Worm (Caenorhabditis elegans) whole organism, late embryonic: ENCODE measurements around the gene C43D7.8.

ENCODE experiments used
- C38D4.7 ChIP-seq: fragments of 200-800 bp; sonication (Bioruptor generic); optimal IDR thresholded peaks from 2 replicates; lab custom pipeline; 2018; ENCODE audit warnings: mild to moderate bottlenecking, missing genetic modification characterization, moderate library complexity, missing compliant biosample characterization
- K02D7.2 ChIP-seq: sonication (generic microtip); optimal IDR thresholded peaks from 2 replicates; lab custom pipeline; 2017; ENCODE audit warnings: mild to moderate bottlenecking, missing genetic modification characterization, missing compliant biosample characterization
- T23F11.4 ChIP-seq: fragments of 200-800 bp; sonication (Bioruptor generic); optimal IDR thresholded peaks from 2 replicates; lab custom pipeline; 2018; ENCODE audit warnings: mild to moderate bottlenecking, missing genetic modification characterization, missing compliant biosample characterization
- Y22D7AL.16 ChIP-seq: sonication (generic microtip); optimal IDR thresholded peaks from 2 replicates; lab custom pipeline; 2016; ENCODE audit warnings: missing genetic modification characterization, missing compliant biosample characterization
- ama-1 ChIP-seq: fragments of 150-350 bp; optimal IDR thresholded peaks from 2 replicates; lab custom pipeline; 2014
- ceh-18 ChIP-seq: sonication (generic microtip); optimal IDR thresholded peaks from 2 replicates; lab custom pipeline; 2016; ENCODE audit warnings: missing genetic modification characterization, missing compliant biosample characterization
- ceh-30 ChIP-seq: fragments of 150-350 bp; optimal IDR thresholded peaks from 2 replicates; lab custom pipeline; 2014; ENCODE audit warnings: missing biosample characterization, missing genetic modification characterization
- ceh-34 ChIP-seq: sonication (generic microtip); optimal IDR thresholded peaks from 2 replicates; lab custom pipeline; 2016; ENCODE audit warnings: mild to moderate bottlenecking, missing genetic modification characterization, missing compliant biosample characterization
- ceh-45 ChIP-seq: fragments of 200-800 bp; sonication (Bioruptor generic); IDR thresholded peaks from 2 replicates; pipeline ENCODE4 v1.3.6; 2022; ENCODE audit warnings: missing genetic modification reagents, missing genetic modification characterization, missing compliant biosample characterization
- ceh-48 ChIP-seq: sonication (generic microtip); optimal IDR thresholded peaks from 2 replicates; lab custom pipeline; 2016; ENCODE audit warnings: missing genetic modification characterization, inconsistent platforms, missing compliant biosample characterization
- ceh-6 ChIP-seq: fragments of 200-800 bp; sonication (Bioruptor generic); optimal IDR thresholded peaks from 2 replicates; lab custom pipeline; 2018; ENCODE audit warnings: mild to moderate bottlenecking, missing genetic modification characterization, missing compliant biosample characterization
- ceh-9 ChIP-seq: sonication (generic microtip); optimal IDR thresholded peaks from 2 replicates; lab custom pipeline; 2016; ENCODE audit warnings: mild to moderate bottlenecking, missing genetic modification characterization, inconsistent platforms, missing compliant biosample characterization
- che-1 ChIP-seq: sonication (generic microtip); optimal IDR thresholded peaks from 2 replicates; lab custom pipeline; 2016; ENCODE audit warnings: mild to moderate bottlenecking, missing genetic modification characterization, missing compliant biosample characterization
- dmd-4 ChIP-seq: sonication (generic microtip); optimal IDR thresholded peaks from 2 replicates; lab custom pipeline; 2016; ENCODE audit warnings: borderline replicate concordance, missing genetic modification characterization, missing compliant biosample characterization
- elt-2 ChIP-seq: sonication (generic microtip); optimal IDR thresholded peaks from 2 replicates; lab custom pipeline; 2016; ENCODE audit warnings: missing genetic modification reagents, missing genetic modification characterization, missing compliant biosample characterization
- elt-4 ChIP-seq: sonication (generic microtip); optimal IDR thresholded peaks from 2 replicates; lab custom pipeline; 2016; ENCODE audit warnings: missing genetic modification characterization, missing compliant biosample characterization
- ets-4 ChIP-seq: sonication (generic microtip); optimal IDR thresholded peaks from 2 replicates; lab custom pipeline; 2016; ENCODE audit warnings: missing genetic modification characterization, missing compliant biosample characterization
- fax-1 ChIP-seq: sonication (generic microtip); optimal IDR thresholded peaks from 2 replicates; lab custom pipeline; 2016; ENCODE audit warnings: missing genotype, missing genetic modification characterization, missing compliant biosample characterization
- fkh-10 ChIP-seq: fragments of 150-350 bp; optimal IDR thresholded peaks from 2 replicates; lab custom pipeline; 2014; ENCODE audit warnings: missing biosample characterization, missing genetic modification reagents, missing genetic modification characterization
- gmeb-2 ChIP-seq: sonication (generic microtip); optimal IDR thresholded peaks from 2 replicates; lab custom pipeline; 2016; ENCODE audit warnings: missing genetic modification characterization, inconsistent platforms, missing compliant biosample characterization
- hlh-13 ChIP-seq: fragments of 200-800 bp; sonication (Bioruptor generic); optimal IDR thresholded peaks from 2 replicates; lab custom pipeline; 2018; ENCODE audit warnings: mild to moderate bottlenecking, missing genetic modification characterization, missing compliant biosample characterization
- hlh-6 ChIP-seq: sonication (generic microtip); optimal IDR thresholded peaks from 2 replicates; lab custom pipeline; 2016; ENCODE audit warnings: missing genotype, missing genetic modification characterization, missing compliant biosample characterization
- lin-11 ChIP-seq: fragments of 200-800 bp; sonication (Bioruptor generic); optimal IDR thresholded peaks from 2 replicates; lab custom pipeline; 2018; ENCODE audit warnings: mild to moderate bottlenecking, missing genetic modification characterization, missing compliant biosample characterization
- nfya-1 ChIP-seq: sonication (generic microtip); optimal IDR thresholded peaks from 2 replicates; lab custom pipeline; 2017; ENCODE audit warnings: missing genetic modification characterization, mild to moderate bottlenecking, missing compliant biosample characterization, antibody characterized with exemption, moderate library complexity
- nhr-232 ChIP-seq: sonication (generic microtip); optimal IDR thresholded peaks from 2 replicates; lab custom pipeline; 2016; ENCODE audit warnings: missing genetic modification characterization, missing compliant biosample characterization
- pax-1 ChIP-seq: fragments of 150-350 bp; optimal IDR thresholded peaks from 2 replicates; lab custom pipeline; 2014; ENCODE audit warnings: missing biosample characterization, missing genetic modification characterization
- pha-2 ChIP-seq: sonication (generic microtip); optimal IDR thresholded peaks from 2 replicates; lab custom pipeline; 2017; ENCODE audit warnings: mild to moderate bottlenecking, missing genetic modification characterization, missing compliant biosample characterization
- pqm-1 ChIP-seq: sonication (generic microtip); optimal IDR thresholded peaks from 2 replicates; lab custom pipeline; 2016; ENCODE audit warnings: missing genetic modification characterization, missing compliant biosample characterization
- pros-1 ChIP-seq: fragments of 150-350 bp; optimal IDR thresholded peaks from 2 replicates; lab custom pipeline; 2014; ENCODE audit warnings: missing biosample characterization, missing genetic modification reagents, missing genetic modification characterization
- ref-2 ChIP-seq: sonication (generic microtip); optimal IDR thresholded peaks from 2 replicates; lab custom pipeline; 2016; ENCODE audit warnings: missing genetic modification characterization, missing compliant biosample characterization
- rnt-1 ChIP-seq: sonication (generic microtip); optimal IDR thresholded peaks from 2 replicates; lab custom pipeline; 2016; ENCODE audit warnings: missing genetic modification characterization, missing compliant biosample characterization
- sdc-2 ChIP-seq: sonication (generic microtip); optimal IDR thresholded peaks from 2 replicates; lab custom pipeline; 2016; ENCODE audit warnings: missing genotype, missing genetic modification characterization, missing compliant biosample characterization
- syd-9 ChIP-seq: sonication (generic microtip); optimal IDR thresholded peaks from 2 replicates; lab custom pipeline; 2016; ENCODE audit warnings: mild to moderate bottlenecking, missing genetic modification characterization, moderate library complexity, missing compliant biosample characterization
- tbx-2 ChIP-seq: sonication (generic microtip); optimal IDR thresholded peaks from 2 replicates; lab custom pipeline; 2016; ENCODE audit warnings: missing genetic modification characterization, missing compliant biosample characterization
- ttx-3 ChIP-seq: sonication (generic microtip); optimal IDR thresholded peaks from 2 replicates; lab custom pipeline; 2016; ENCODE audit warnings: missing genetic modification reagents, missing genetic modification characterization, missing compliant biosample characterization
- unc-3 ChIP-seq, 2 experiments: fragments of 200-800 bp in 1 of 2; sonication (Bioruptor generic) in 1 of 2; sonication (generic microtip) in 1 of 2; conservative IDR thresholded peaks in 1 of 2; optimal IDR thresholded peaks in 1 of 2; 2 replicates each; pipeline versions ENCODE4 v1.3.6 to Lab custom; 2016 to 2022; ENCODE audit warnings: missing compliant biosample characterization in 2 of 2, missing genetic modification characterization in 2 of 2, missing genetic modification reagents in 1 of 2
- unc-42 ChIP-seq: sonication (generic microtip); optimal IDR thresholded peaks from 2 replicates; lab custom pipeline; 2016; ENCODE audit warnings: missing genotype, missing genetic modification characterization, missing compliant biosample characterization
- unc-55 ChIP-seq: sonication (generic microtip); optimal IDR thresholded peaks from 2 replicates; lab custom pipeline; 2017; ENCODE audit warnings: missing biosample characterization, missing genetic modification reagents, missing genetic modification characterization
- unc-86 ChIP-seq: sonication (generic microtip); optimal IDR thresholded peaks from 2 replicates; lab custom pipeline; 2016; ENCODE audit warnings: missing genetic modification characterization, missing compliant biosample characterization
- zip-5 ChIP-seq: sonication (generic microtip); optimal IDR thresholded peaks from 2 replicates; lab custom pipeline; 2016; ENCODE audit warnings: missing genetic modification characterization, missing compliant biosample characterization
- ztf-16 ChIP-seq: sonication (generic microtip); optimal IDR thresholded peaks from 2 replicates; lab custom pipeline; 2017; ENCODE audit warnings: missing genetic modification characterization, missing compliant biosample characterization

The C43D7.8 gene

DNA sequence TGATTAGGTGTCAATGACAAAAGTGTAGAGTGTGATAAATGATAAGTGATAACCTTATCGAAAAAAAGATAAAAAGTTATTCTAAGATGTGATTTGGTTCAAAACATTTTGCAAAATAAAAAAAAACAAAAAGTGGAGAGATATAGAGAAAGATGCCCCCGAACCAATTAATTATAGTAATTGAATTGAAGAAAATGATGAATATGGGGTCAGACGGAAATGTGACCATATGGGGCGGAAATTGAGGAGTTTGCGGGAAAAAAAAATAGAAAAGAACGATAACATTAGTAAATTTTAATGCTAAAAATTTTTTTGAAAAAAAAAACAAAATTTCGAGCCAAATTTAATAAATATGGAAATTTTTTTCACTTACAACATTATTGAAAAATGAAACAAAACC, 43.2 kb upstream of the C43D7.8 start:
- no peak for TF ChIP-seq ets-4 (tag; lab: Kevin White, UChicago)
- no peak for TF ChIP-seq fkh-10 (GFP tag; lab: Kevin White, UChicago)
- TF ChIP-seq K02D7.2 (tag; lab: Kevin White, UChicago), result no peak
- peak; percentile 56 for TF ChIP-seq elt-2 (tag; lab: Kevin White, UChicago)
- TF ChIP-seq unc-42 (tag; lab: Kevin White, UChicago), result peak; percentile 54
- no peak for TF ChIP-seq zip-5 (tag; lab: Kevin White, UChicago)
- TF ChIP-seq C38D4.7 (GFP tag; lab: Kevin White, UChicago), result no peak
- no peak for TF ChIP-seq ceh-9
- TF ChIP-seq che-1, result no peak
- no peak for TF ChIP-seq tbx-2 (tag; lab: Kevin White, UChicago)
- TF ChIP-seq hlh-13 (GFP tag; lab: Kevin White, UChicago), result no peak
- TF ChIP-seq pha-2 (tag; lab: Kevin White, UChicago), result no peak
- TF ChIP-seq, all 69 proteins: peak for 2

DNA sequence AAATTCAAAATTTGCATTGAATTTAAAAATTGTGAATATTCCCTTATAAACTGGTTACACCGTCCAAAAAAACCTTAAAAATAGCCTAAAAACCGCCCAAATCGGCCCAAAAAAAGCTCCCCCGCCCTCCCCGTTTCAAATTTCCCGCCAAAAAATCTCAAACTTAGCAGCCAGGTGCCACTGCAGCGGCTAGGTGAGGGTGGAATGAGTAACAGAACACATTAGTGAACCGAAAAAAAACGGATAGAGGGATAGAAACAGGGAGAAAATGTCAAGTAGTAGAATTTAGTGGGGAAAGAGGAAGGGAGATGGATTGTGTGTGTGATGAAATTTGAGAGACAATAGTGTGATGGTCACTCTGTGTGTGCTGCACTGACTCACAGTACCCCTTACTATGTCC, 40.7 kb upstream of the C43D7.8 start:
- TF ChIP-seq ceh-6 (GFP tag; lab: Kevin White, UChicago) (no peak), ref-2 (tag; lab: Kevin White, UChicago) (no peak), ztf-16 (tag; lab: Kevin White, UChicago) (no peak), unc-3 (GFP tag; conservative IDR thresholded peaks at IDR 0.05; lab: Robert Waterston, UW) (no peak), unc-3 (tag; optimal IDR thresholded peaks at IDR 0.05; lab: Kevin White, UChicago) (no peak), gmeb-2 (tag; lab: Kevin White, UChicago) (no peak), ceh-45 (GFP tag; lab: Robert Waterston, UW) (no peak), pha-2 (tag; lab: Kevin White, UChicago) (no peak), ceh-34 (tag; lab: Kevin White, UChicago) (no peak), rnt-1 (tag; lab: Kevin White, UChicago) (no peak), elt-4 (tag; lab: Kevin White, UChicago) (no peak)
- TF ChIP-seq, all 69 proteins: peak for 0

DNA sequence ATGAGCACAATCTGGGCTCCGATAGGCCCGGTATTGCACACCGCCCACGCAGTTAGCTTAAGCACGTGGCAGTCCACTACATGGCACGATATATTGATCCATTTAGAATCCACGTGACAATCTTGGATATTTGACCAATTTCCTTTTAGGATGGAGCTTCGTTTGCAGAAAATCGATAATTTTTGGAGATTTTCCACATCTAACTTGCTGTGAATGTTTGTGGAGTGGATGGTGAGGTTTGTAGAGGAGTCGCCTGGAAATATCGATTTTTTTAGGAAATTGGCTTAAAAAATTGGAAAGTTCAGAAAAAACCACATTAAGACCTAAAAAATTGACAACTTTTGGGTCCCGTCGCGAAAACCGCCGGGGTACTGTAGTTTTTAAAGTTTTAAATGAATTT, 26.0 kb upstream of the C43D7.8 start:
- TF ChIP-seq nhr-232 (tag; lab: Kevin White, UChicago), result no peak
- no peak for TF ChIP-seq ttx-3 (tag; lab: Kevin White, UChicago)
- no peak for TF ChIP-seq pax-1 (tag; lab: Kevin White, UChicago)
- no peak for TF ChIP-seq T23F11.4
- no peak for TF ChIP-seq K02D7.2 (tag; lab: Kevin White, UChicago)
- no peak for TF ChIP-seq pqm-1 (tag; lab: Kevin White, UChicago)
- no peak for TF ChIP-seq ceh-30 (tag; lab: Kevin White, UChicago)
- peak; percentile 11 for TF ChIP-seq ceh-48 (tag; lab: Kevin White, UChicago)

DNA sequence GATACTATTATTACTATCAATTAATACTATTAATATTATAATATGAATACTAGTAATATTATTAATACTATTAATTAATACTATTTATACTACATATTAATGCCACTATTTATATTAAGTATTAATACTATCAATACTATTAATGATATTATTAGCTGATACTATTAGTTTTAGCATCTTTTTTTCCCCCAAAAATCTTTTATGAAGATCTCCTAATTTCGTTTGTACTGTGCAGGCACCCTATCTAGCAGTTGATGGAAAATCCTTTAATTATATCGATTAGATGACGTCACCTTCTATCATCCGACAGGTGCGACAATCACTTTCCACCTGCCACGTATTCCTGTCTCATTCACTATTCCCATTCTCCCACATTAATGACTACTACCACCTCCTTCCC, 18.0 kb upstream of the C43D7.8 start, which contains the start of gene fbxb-65:
Gene fbxb-65, plus strand, starts transcription at position 301 of the 400 bp plus-strand sequence.
- TF ChIP-seq zip-5 (tag; lab: Kevin White, UChicago) (no peak), unc-86 (tag; lab: Kevin White, UChicago) (no peak), sdc-2 (no peak), hlh-6 (tag; lab: Kevin White, UChicago) (no peak), lin-11 (tag; lab: Kevin White, UChicago) (no peak), fax-1 (tag; lab: Kevin White, UChicago) (no peak), elt-4 (tag; lab: Kevin White, UChicago) (no peak), dmd-4 (tag; lab: Kevin White, UChicago) (no peak), fkh-10 (GFP tag; lab: Kevin White, UChicago) (no peak), ceh-18 (tag; lab: Kevin White, UChicago) (no peak), elt-2 (tag; lab: Kevin White, UChicago) (no peak), syd-9 (tag; lab: Kevin White, UChicago) (no peak), tbx-2 (tag; lab: Kevin White, UChicago) (no peak), ama-1 (lab: Kevin White, UChicago) (no peak), unc-55 (GFP tag; lab: Kevin White, UChicago) (no peak), pros-1 (tag; lab: Kevin White, UChicago) (no peak), Y22D7AL.16 (no peak), nfya-1 (tag; lab: Kevin White, UChicago) (no peak)
